Fruit fly (Drosophila melanogaster): Measurements from ENCODE around the gene CG32813.

dm6 chrX:1407683-1408082, 27.0 kb downstream of the CG32813 start:
- TF ChIP-seq CG34406 (GFP tag; optimal IDR thresholded peaks at IDR 0.05) (no peak), dsx (GFP tag; optimal IDR thresholded peaks at IDR 0.05; ENCODE audit: poor library complexity, severe bottlenecking) (no peak), Sox102F (GFP tag; optimal IDR thresholded peaks at IDR 0.05) (no peak)
